Worm (Caenorhabditis elegans): ENCODE data around the gene H04D03.6.

Gene H04D03.6

DNA sequence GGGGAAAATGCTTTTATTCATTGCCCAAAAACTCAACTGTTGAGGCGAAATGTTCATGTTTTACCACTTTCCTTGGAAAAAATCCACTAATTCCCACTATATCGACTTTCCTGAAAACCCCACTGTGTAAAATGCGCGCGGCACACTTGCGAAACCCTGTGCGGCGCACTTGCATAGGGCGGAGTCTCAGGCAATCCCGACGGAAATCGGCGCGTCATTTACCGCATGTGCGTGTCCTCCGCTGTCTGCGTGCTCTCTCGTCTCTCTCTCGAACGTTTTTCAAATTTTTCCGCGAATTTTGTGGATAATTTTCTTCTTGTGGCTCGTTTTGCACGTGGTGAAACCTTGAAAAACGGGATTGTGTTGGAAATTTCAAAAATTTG, 22.5 kb upstream of the H04D03.6 start, which contains the start of gene atx-2 (continued):
- TF ChIP-seq lin-29 (GFP tag; IDR thresholded peaks at IDR 0.05), result peak; percentile 84
- peak; percentile 97 for TF ChIP-seq mes-2 (tag; optimal IDR thresholded peaks at IDR 0.05; ENCODE audit: poor library complexity, severe bottlenecking)
- peak; percentile 86 for TF ChIP-seq ZK337.2 (GFP tag; IDR thresholded peaks at IDR 0.05)
- TF ChIP-seq F44E2.7 (GFP tag; IDR thresholded peaks at IDR 0.05), result peak; percentile 85
- TF ChIP-seq lir-3 (tag; optimal IDR thresholded peaks at IDR 0.05), result peak; percentile 11
- TF ChIP-seq dmd-9 (GFP tag; IDR thresholded peaks at IDR 0.05), result peak; percentile 90
- TF ChIP-seq Y48G9A.11 (GFP tag; IDR thresholded peaks at IDR 0.05), result peak; percentile 85; the same call in 1 of the 2 replicates
- peak; percentile 92 for TF ChIP-seq unc-130 (GFP tag; optimal IDR thresholded peaks at IDR 0.05)
- peak in 1 of 2 experiments; percentile 79 for TF ChIP-seq hif-1 (tag; optimal IDR thresholded peaks at IDR 0.05)
- peak; percentile 93 for TF ChIP-seq tra-1 (GFP tag; IDR thresholded peaks at IDR 0.05)
- TF ChIP-seq zip-2 (tag; optimal IDR thresholded peaks at IDR 0.05), result no peak
- TF ChIP-seq lin-38 (GFP tag; IDR thresholded peaks at IDR 0.05), result peak; percentile 98
- TF ChIP-seq Y5F2A.4 (GFP tag; optimal IDR thresholded peaks at IDR 0.05), result peak; percentile 75
- no peak for TF ChIP-seq aly-2 (tag; optimal IDR thresholded peaks at IDR 0.05)
- no peak for TF ChIP-seq ceh-82 (tag; optimal IDR thresholded peaks at IDR 0.05)
- peak; percentile 68 for TF ChIP-seq F49E8.2 (tag; optimal IDR thresholded peaks at IDR 0.05; ENCODE audit: borderline replicate concordance)
- TF ChIP-seq ceh-20 (GFP tag; IDR thresholded peaks at IDR 0.05), result peak; percentile 92
- TF ChIP-seq lin-1 (GFP tag; IDR thresholded peaks at IDR 0.05), result peak; percentile 98
- peak; percentile 67 for TF ChIP-seq sdz-12 (GFP tag; optimal IDR thresholded peaks at IDR 0.05)
- no peak for TF ChIP-seq ztf-7 (tag; optimal IDR thresholded peaks at IDR 0.05)
- peak; percentile 87 for TF ChIP-seq hlh-30 (tag; optimal IDR thresholded peaks at IDR 0.05; ENCODE audit: insufficient read depth)
- peak; percentile 72 for TF ChIP-seq lin-15B (tag; optimal IDR thresholded peaks at IDR 0.05)
- TF ChIP-seq nhr-11 (tag; optimal IDR thresholded peaks at IDR 0.05), result peak; percentile 56
- 0 out of 2 replicates have a peak, but pooled peaks have one; percentile 38 for TF ChIP-seq zip-11 (GFP tag; IDR thresholded peaks at IDR 0.05)
- no peak for TF ChIP-seq pqm-1 (tag; optimal IDR thresholded peaks at IDR 0.05)
- peak; percentile 71; the same call in 1 of the 2 replicates for TF ChIP-seq Y75B8A.6 (GFP tag; IDR thresholded peaks at IDR 0.05)
- TF ChIP-seq dmd-6 (GFP tag; IDR thresholded peaks at IDR 0.05), result peak; percentile 87
- TF ChIP-seq mdl-1 (tag; optimal IDR thresholded peaks at IDR 0.05), result peak; percentile 77 to 96
- peak; percentile 41; the same call in 1 of the 2 replicates for TF ChIP-seq mxl-2 (GFP tag; conservative IDR thresholded peaks at IDR 0.05)
- TF ChIP-seq T26A8.4 (GFP tag; IDR thresholded peaks at IDR 0.05), result peak; percentile 91
- peak; percentile 13 to 78 for TF ChIP-seq daf-16 (GFP tag; optimal IDR thresholded peaks at IDR 0.05)
- peak; percentile 35 for TF ChIP-seq daf-16 (tag; optimal IDR thresholded peaks at IDR 0.05)
- no peak for TF ChIP-seq T20F7.1 (GFP tag; optimal IDR thresholded peaks at IDR 0.05)
- TF ChIP-seq F10B5.3 (tag; optimal IDR thresholded peaks at IDR 0.05), result peak; percentile 65
- TF ChIP-seq madf-5 (GFP tag; IDR thresholded peaks at IDR 0.05), result peak; percentile 44 to 93; a peak in 2 of 4 replicates
- TF ChIP-seq gei-8 (GFP tag; optimal IDR thresholded peaks at IDR 0.05), result peak; percentile 54
- TF ChIP-seq duxl-1 (tag; optimal IDR thresholded peaks at IDR 0.05; ENCODE audit: poor library complexity), result peak; percentile 91
- TF ChIP-seq snpc-1.2 (GFP tag; IDR thresholded peaks at IDR 0.05), result peak; percentile 77
- peak; percentile 93 for TF ChIP-seq dmd-8 (GFP tag; IDR thresholded peaks at IDR 0.05)
- no peak for TF ChIP-seq cey-2 (tag; optimal IDR thresholded peaks at IDR 0.05; ENCODE audit: borderline replicate concordance, insufficient read depth)
- peak; percentile 71 for TF ChIP-seq dpl-1 (GFP tag; optimal IDR thresholded peaks at IDR 0.05)
- TF ChIP-seq ces-1 (GFP tag; optimal IDR thresholded peaks at IDR 0.05), result no peak
- no peak for TF ChIP-seq attf-4 (tag; optimal IDR thresholded peaks at IDR 0.05)
- TF ChIP-seq pha-4 (GFP tag; IDR thresholded peaks at IDR 0.05), result peak; percentile 91
- TF ChIP-seq pha-4 (tag; optimal IDR thresholded peaks at IDR 0.05), result no peak
- no peak for TF ChIP-seq nhr-77 (tag; optimal IDR thresholded peaks at IDR 0.05)
- TF ChIP-seq jun-1 (tag; optimal IDR thresholded peaks at IDR 0.05), result peak; percentile 9
- TF ChIP-seq ctbp-1 (GFP tag; IDR thresholded peaks at IDR 0.05), result peak; percentile 79
- TF ChIP-seq lin-13 (GFP tag; optimal IDR thresholded peaks at IDR 0.05), result peak; percentile 83
- no peak for TF ChIP-seq F26F4.8 (GFP tag; conservative IDR thresholded peaks at IDR 0.05)
- TF ChIP-seq nhr-41 (GFP tag; IDR thresholded peaks at IDR 0.05), result peak; percentile 92

Measured in whole organism, L4 larva.